Fruit fly (Drosophila melanogaster): ENCODE measurements around the gene CG33253.
A peak's percentile ranks its signal among the peaks of the same experiment; 100 is the strongest.

CG33253 gene

DNA sequence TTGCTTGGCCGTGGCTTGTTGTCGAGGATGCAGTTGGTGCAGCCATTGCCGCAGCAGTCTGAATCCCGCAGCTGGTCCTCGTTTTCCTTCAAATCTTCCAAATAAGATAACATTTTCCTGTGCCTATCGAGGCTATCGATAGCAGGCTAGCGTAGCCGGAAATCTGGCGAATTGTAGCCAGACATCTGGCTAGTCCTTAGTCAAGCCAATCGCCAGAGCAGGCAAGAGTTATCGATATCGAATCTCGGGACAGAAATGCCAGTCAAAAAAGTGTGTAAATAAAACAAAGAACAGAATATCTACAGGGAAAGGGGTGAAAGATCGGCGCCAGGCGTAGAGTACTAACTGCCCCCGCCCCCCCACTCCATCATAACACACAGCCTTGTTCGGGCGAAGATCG is 10.1 kb downstream of the CG33253 start, which contains the start of the genes CG7914 and CG14194 (continued):
- TF ChIP-seq CrebB (tag; optimal IDR thresholded peaks at IDR 0.05) = no peak
- TF ChIP-seq Opbp (GFP tag; IDR thresholded peaks at IDR 0.05; ENCODE audit: partially characterized antibody) = peak; percentile 87
- no peak for TF ChIP-seq emc (GFP tag; optimal IDR thresholded peaks at IDR 0.05)
- no peak for TF ChIP-seq ATbp (GFP tag; optimal IDR thresholded peaks at IDR 0.05)
- peak; percentile 43 for TF ChIP-seq YL-1 (GFP tag; optimal IDR thresholded peaks at IDR 0.05)
- no peak for TF ChIP-seq Ptx1 (GFP tag; IDR thresholded peaks at IDR 0.05)
- TF ChIP-seq Ets65A (GFP tag) = peak; percentile 54
- TF ChIP-seq GATAe (GFP tag; conservative IDR thresholded peaks at IDR 0.05) = no peak
- TF ChIP-seq Dp (GFP tag; optimal IDR thresholded peaks at IDR 0.05) = peak; percentile 47
- no peak for TF ChIP-seq caup (GFP tag; optimal IDR thresholded peaks at IDR 0.05; ENCODE audit: severe bottlenecking)
- TF ChIP-seq BEAF-32 (GFP tag; optimal IDR thresholded peaks at IDR 0.05) = peak; percentile 62
- no peak for TF ChIP-seq cwo (GFP tag; optimal IDR thresholded peaks at IDR 0.05)
- TF ChIP-seq CkIIα-i1 (GFP tag; IDR thresholded peaks at IDR 0.05) = no peak
- TF ChIP-seq CG14050 (GFP tag; IDR thresholded peaks at IDR 0.05) = no peak
- TF ChIP-seq CG1647 (GFP tag; optimal IDR thresholded peaks at IDR 0.05) = no peak
- peak; percentile 93 for TF ChIP-seq nerfin-2 (GFP tag; IDR thresholded peaks at IDR 0.05; ENCODE audit: partially characterized antibody)
- no peak for TF ChIP-seq CG6654 (GFP tag; optimal IDR thresholded peaks at IDR 0.05)
- no peak for TF ChIP-seq tll (GFP tag; optimal IDR thresholded peaks at IDR 0.05)
- peak; percentile 15 for TF ChIP-seq CG9797 (GFP tag; optimal IDR thresholded peaks at IDR 0.05)
- TF ChIP-seq crp (GFP tag; optimal IDR thresholded peaks at IDR 0.05) = peak in 1 of 2 experiments; percentile 51
- TF ChIP-seq Sox102F (GFP tag; optimal IDR thresholded peaks at IDR 0.05) = no peak
- TF ChIP-seq Dek (tag; optimal IDR thresholded peaks at IDR 0.05) = no peak
- no peak for TF ChIP-seq lab (GFP tag; optimal IDR thresholded peaks at IDR 0.05)
- TF ChIP-seq fd3F (GFP tag; optimal IDR thresholded peaks at IDR 0.05) = no peak
- TF ChIP-seq BtbVII (GFP tag; optimal IDR thresholded peaks at IDR 0.05) = no peak
- no peak for TF ChIP-seq kah (GFP tag; optimal IDR thresholded peaks at IDR 0.05)
- TF ChIP-seq ac (GFP tag; optimal IDR thresholded peaks at IDR 0.05) = no peak
- no peak for TF ChIP-seq pros (GFP tag; optimal IDR thresholded peaks at IDR 0.05)
- no peak for TF ChIP-seq chif (GFP tag; optimal IDR thresholded peaks at IDR 0.05)
- no peak for TF ChIP-seq vvl (GFP tag; IDR thresholded peaks at IDR 0.05)
- no peak for TF ChIP-seq lola (GFP tag; optimal IDR thresholded peaks at IDR 0.05)
- TF ChIP-seq CG8478 (optimal IDR thresholded peaks at IDR 0.05) = no peak
- peak; percentile 50 for TF ChIP-seq Med (GFP tag)
- TF ChIP-seq CG14667 (GFP tag; IDR thresholded peaks at IDR 0.05) = no peak
- TF ChIP-seq br (optimal IDR thresholded peaks at IDR 0.05) = no peak
- TF ChIP-seq CG15696 (tag; optimal IDR thresholded peaks at IDR 0.05) = no peak
- TF ChIP-seq CG34224 (GFP tag; IDR thresholded peaks at IDR 0.05; ENCODE audit: partially characterized antibody) = peak; percentile 71; the same call in 2 of the 3 replicates
- 0 out of 3 replicates have a peak, but pooled peaks have one; percentile 27 for TF ChIP-seq dysf (GFP tag; IDR thresholded peaks at IDR 0.05)
- peak; percentile 75 for TF ChIP-seq zen2 (GFP tag; IDR thresholded peaks at IDR 0.05; ENCODE audit: partially characterized antibody)
- TF ChIP-seq Dll (GFP tag; IDR thresholded peaks at IDR 0.05; ENCODE audit: partially characterized antibody) = peak; percentile 77
- TF ChIP-seq sima (GFP tag; optimal IDR thresholded peaks at IDR 0.05) = no peak
- no peak for TF ChIP-seq CG12391 (tag; optimal IDR thresholded peaks at IDR 0.05)
- TF ChIP-seq CHES-1-like (GFP tag; optimal IDR thresholded peaks at IDR 0.05) = no peak
- TF ChIP-seq CG4820 (GFP tag; optimal IDR thresholded peaks at IDR 0.05) = no peak
- no peak for TF ChIP-seq lbe (GFP tag; optimal IDR thresholded peaks at IDR 0.05)
- TF ChIP-seq NC2β (GFP tag; optimal IDR thresholded peaks at IDR 0.05) = no peak
- TF ChIP-seq Nf-YC (tag; optimal IDR thresholded peaks at IDR 0.05) = no peak
- no peak for TF ChIP-seq CG6813 (GFP tag; optimal IDR thresholded peaks at IDR 0.05)
- TF ChIP-seq CG7963 (GFP tag; IDR thresholded peaks at IDR 0.05; ENCODE audit: partially characterized antibody) = peak; percentile 84
- no peak for TF ChIP-seq HHEX (GFP tag; optimal IDR thresholded peaks at IDR 0.05)

All from whole organism, embryonic.